Fruit fly (Drosophila melanogaster) whole organism, larva: Measurements from ENCODE around the gene CG12020.

Source experiments
- noc ChIP-seq: fragments of 200-800 bp; sonication (Bioruptor generic); optimal IDR thresholded peaks from 3 replicates; lab custom pipeline; 2019; ENCODE audit warnings: missing biosample characterization, mild to moderate bottlenecking, missing genetic modification characterization, moderate library complexity

CG12020 gene

dm6 chr3L:1798649-1799048 is 1.5 kb downstream of the CG12020 start, which contains the start of gene Patj:
Gene Patj (plus strand): TSS chr3L:1798803.
- no peak for TF ChIP-seq noc

dm6 chr3L:1802802-1803201 is 5.7 kb downstream of the CG12020 start, which contains the start of the genes JTBR and CG42676:
Gene JTBR (minus strand): TSS chr3L:1802856.
Gene CG42676 (plus strand): TSS chr3L:1803107.
- no peak for TF ChIP-seq noc

DNA sequence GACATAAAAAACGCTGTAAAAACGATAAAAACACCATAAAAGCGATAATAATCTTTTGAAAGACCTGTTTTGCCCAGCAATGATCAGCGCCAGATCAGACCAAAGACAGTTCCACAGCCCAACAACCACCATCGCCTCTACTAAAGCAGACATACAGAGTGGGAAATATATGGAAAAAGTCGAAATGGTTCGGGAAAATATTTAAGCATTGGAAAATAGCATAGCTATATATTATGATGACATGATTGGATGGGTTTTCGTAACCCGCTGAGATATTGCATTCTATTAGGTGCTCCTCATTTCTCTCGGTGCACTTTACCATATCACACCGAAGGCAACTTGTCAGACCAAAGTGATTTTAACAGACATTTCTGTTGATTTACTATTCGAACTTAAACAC is 11.5 kb downstream of the CG12020 start:
- TF ChIP-seq noc: peak; percentile 42

- TF ChIP-seq noc: no peak
Measured at dm6 chr3L:1810288-1810687, 13.2 kb downstream of the CG12020 start, which contains the start of gene GV1. Gene GV1 (plus strand): TSS chr3L:1810588.

DNA sequence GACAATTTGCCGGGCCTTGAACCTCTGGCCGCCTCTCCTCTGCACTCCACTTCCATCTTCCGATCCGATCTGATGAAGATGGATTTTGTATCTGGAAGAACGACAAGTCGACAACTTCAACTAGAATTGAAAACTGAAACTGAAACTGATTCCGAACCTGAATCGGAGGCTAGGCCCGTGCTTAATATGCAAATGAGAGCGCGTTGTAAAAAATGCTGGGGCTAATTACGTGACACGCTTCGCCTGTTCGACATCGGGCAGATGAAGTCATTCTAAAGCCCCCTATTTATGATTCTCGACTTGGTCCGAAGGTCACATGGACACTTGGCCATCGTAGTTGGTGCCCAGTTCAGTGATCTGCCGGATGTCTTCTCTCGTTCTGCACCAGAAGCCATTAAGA is 19.5 kb downstream of the CG12020 start:
- no peak for TF ChIP-seq noc

DNA sequence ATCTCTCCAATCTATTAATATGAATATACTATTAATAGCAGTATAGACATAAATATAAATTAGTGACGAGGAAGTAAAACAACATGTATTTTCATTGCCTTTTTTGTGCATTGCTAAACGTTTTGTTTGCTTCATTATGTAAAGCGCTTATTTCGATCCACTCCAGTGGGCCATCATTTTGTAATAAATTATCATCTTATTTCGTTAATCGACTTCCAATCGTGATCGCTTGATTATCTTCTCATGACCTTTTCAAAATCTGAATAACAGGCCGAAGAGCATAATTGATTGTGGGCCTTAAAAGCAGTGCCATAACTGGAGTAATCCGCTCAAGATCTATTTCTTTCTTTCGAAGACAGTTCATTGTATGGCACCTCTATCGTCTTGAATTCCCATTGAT is 20.3 kb downstream of the CG12020 start:
- TF ChIP-seq noc: no peak

DNA sequence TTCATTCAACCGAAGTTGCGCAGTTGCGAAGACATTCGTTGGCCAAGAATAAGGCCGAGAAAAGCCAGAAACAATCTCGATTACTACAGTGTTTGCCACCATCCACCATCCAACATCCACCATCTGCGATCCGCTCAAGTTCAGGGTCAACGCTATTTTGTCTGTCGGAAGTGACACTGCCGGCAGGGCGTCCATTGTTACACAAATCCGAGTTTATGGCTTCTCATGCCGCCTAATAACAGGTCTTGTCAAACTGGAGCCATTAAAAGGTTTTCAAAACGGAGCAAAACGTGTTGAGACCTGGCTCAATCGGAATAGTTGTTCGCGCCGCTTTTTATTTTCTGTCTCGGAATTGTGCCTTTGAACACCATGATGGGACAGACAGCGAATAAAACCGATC is 21.7 kb downstream of the CG12020 start:
- no peak for TF ChIP-seq noc

- no peak for TF ChIP-seq noc
Measured at dm6 chr3L:1821140-1821539, 24.0 kb downstream of the CG12020 start.

DNA sequence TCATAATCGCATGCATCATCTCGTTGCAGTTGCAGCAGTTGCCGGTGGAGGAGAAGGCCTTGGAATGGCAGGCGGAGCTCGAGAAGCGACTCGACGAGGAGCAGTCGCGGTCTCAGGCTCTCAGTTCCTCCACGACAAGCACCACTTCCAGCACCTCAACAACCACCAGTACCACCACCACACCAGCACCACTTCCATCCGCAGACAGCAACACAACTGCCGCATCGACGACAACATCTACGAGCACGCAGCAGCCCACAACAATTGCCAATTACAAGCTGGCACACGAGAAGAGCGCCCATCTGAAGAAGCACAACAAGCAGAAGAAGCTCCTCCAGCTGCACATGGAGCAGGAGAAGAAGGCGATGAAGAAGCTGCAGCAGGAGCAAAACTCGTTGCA is 25.3 kb downstream of the CG12020 start:
- no peak for TF ChIP-seq noc

- no peak for TF ChIP-seq noc
Measured at dm6 chr3L:1827809-1828371, 30.8 kb downstream of the CG12020 start.

DNA sequence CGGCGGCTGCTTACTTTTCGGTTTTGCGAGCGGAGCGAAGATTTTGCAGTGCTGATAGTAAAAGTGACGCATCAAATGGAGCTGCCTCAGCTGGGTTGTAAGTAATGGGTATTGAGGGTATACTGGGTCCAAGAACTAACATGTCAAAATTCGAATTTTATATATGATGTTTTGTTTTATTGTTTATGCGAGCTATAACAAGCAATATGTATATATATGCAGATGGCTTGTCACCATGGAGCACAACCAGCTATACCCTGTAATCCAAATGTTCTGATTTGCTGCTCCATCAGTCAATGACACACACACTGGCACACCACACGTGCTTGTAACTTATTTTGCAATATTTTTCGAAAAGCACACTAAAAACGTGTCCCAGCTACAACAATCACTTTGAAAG is 32.4 kb downstream of the CG12020 start:
- no peak for TF ChIP-seq noc

- no peak for TF ChIP-seq noc
Measured at dm6 chr3L:1831753-1832268, 34.7 kb downstream of the CG12020 start, which contains the start of gene Cpr62Ba. Gene Cpr62Ba (minus strand): TSS chr3L:1831783.

- no peak for TF ChIP-seq noc
Measured at dm6 chr3L:1835064-1835463, 38.0 kb downstream of the CG12020 start, which contains the start of gene Cpr62Bb. Gene Cpr62Bb (minus strand): TSS chr3L:1835164.

- no peak for TF ChIP-seq noc
Measured at dm6 chr3L:1841984-1842383, 44.9 kb downstream of the CG12020 start, which contains the start of gene Cpr62Bc. Gene Cpr62Bc (minus strand): TSS chr3L:1842084.

- TF ChIP-seq noc: no peak
Measured at dm6 chr3L:1844600-1844999, 47.5 kb downstream of the CG12020 start.
